Fruit fly (Drosophila melanogaster): Measurements from ENCODE around the gene bap.
A peak's percentile ranks its signal among the peaks of the same experiment; 100 is the strongest.

Gene bap

DNA sequence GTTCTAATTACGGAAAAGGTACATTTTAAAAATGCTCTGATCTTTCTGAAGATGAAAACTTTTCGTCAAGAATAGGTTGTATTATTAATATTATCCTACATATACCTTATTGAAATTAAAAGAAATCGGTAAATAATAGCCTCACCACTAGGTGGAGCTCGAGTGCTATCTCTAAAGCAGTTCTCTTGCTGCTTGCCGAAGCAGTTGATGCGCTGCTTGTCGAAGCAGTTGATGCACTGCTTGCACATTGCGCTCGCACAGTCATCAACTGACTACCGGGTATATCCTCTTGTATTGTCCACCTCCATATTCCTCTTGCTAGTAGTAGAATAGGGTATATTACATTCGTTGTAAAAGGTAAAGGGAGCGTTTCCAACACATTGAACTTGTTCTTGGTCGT, 19.7 kb downstream of the bap start (continued):
- TF ChIP-seq stwl (tag; optimal IDR thresholded peaks at IDR 0.05) = peak; percentile 76
- TF ChIP-seq ara (GFP tag; IDR thresholded peaks at IDR 0.05) = no peak
- peak; percentile 62 for TF ChIP-seq sisA (GFP tag; IDR thresholded peaks at IDR 0.05)
- peak; percentile 25 for TF ChIP-seq CG15696 (tag; optimal IDR thresholded peaks at IDR 0.05)
- peak; percentile 33; the same call in 1 of the 2 replicates for TF ChIP-seq onecut (GFP tag; IDR thresholded peaks at IDR 0.05)
- TF ChIP-seq Dfd (GFP tag; optimal IDR thresholded peaks at IDR 0.05) = peak in 1 of 2 experiments; percentile 76
- no peak for TF ChIP-seq CG12299 (tag; optimal IDR thresholded peaks at IDR 0.05)
- TF ChIP-seq CG18619 (GFP tag; optimal IDR thresholded peaks at IDR 0.05) = no peak
- TF ChIP-seq CG32532 (GFP tag; IDR thresholded peaks at IDR 0.05) = peak; percentile 63
- peak; percentile 49; the same call in 1 of the 2 replicates for TF ChIP-seq Ptx1 (GFP tag; IDR thresholded peaks at IDR 0.05)
- no peak for TF ChIP-seq ham (GFP tag; IDR thresholded peaks at IDR 0.05)
- TF ChIP-seq klu (GFP tag; IDR thresholded peaks at IDR 0.05) = 0 out of 2 replicates have a peak, but pooled peaks have one; percentile 11
- no peak for TF ChIP-seq CG16815 (GFP tag; optimal IDR thresholded peaks at IDR 0.05)
- TF ChIP-seq gcm (GFP tag; optimal IDR thresholded peaks at IDR 0.05) = no peak
- TF ChIP-seq dmrt99B (tag; optimal IDR thresholded peaks at IDR 0.05) = no peak
- no peak for TF ChIP-seq CG10462 (GFP tag; optimal IDR thresholded peaks at IDR 0.05)
- TF ChIP-seq CG33557 (GFP tag; optimal IDR thresholded peaks at IDR 0.05) = no peak
- 0 out of 2 replicates have a peak, but pooled peaks have one; percentile 5 for TF ChIP-seq CG14441 (GFP tag; IDR thresholded peaks at IDR 0.05)
- no peak for TF ChIP-seq CG2889 (GFP tag; IDR thresholded peaks at IDR 0.05)
- peak; percentile 24 for TF ChIP-seq CG8944 (GFP tag; optimal IDR thresholded peaks at IDR 0.05)
- TF ChIP-seq eve (GFP tag; optimal IDR thresholded peaks at IDR 0.05) = no peak
- no peak for TF ChIP-seq slp2 (GFP tag; optimal IDR thresholded peaks at IDR 0.05)
- no peak for TF ChIP-seq CG10543 (GFP tag; optimal IDR thresholded peaks at IDR 0.05)
- TF ChIP-seq Sox102F (GFP tag; optimal IDR thresholded peaks at IDR 0.05) = no peak
- TF ChIP-seq CG11504 (tag; optimal IDR thresholded peaks at IDR 0.05) = peak; percentile 84
- TF ChIP-seq CG3281 (GFP tag; optimal IDR thresholded peaks at IDR 0.05) = no peak
- no peak for TF ChIP-seq run (tag; optimal IDR thresholded peaks at IDR 0.05)
- no peak for TF ChIP-seq MTF-1 (GFP tag; optimal IDR thresholded peaks at IDR 0.05; ENCODE audit: borderline replicate concordance)
- TF ChIP-seq Scr (GFP tag; IDR thresholded peaks at IDR 0.05; ENCODE audit: partially characterized antibody) = 0 out of 2 replicates have a peak, but pooled peaks have one; percentile 27
- TF ChIP-seq CG13624 (GFP tag; optimal IDR thresholded peaks at IDR 0.05) = peak; percentile 7
- no peak for TF ChIP-seq CG7271 (tag; optimal IDR thresholded peaks at IDR 0.05)
- TF ChIP-seq CG17912 (GFP tag; optimal IDR thresholded peaks at IDR 0.05) = no peak
- no peak for TF ChIP-seq CG10321 (GFP tag; IDR thresholded peaks at IDR 0.05)
- TF ChIP-seq CG13775 (GFP tag; optimal IDR thresholded peaks at IDR 0.05) = no peak
- TF ChIP-seq Chrac-16 (GFP tag; optimal IDR thresholded peaks at IDR 0.05) = peak; percentile 7
- TF ChIP-seq CG11560 (tag; IDR thresholded peaks at IDR 0.05) = peak; percentile 84
- peak; percentile 15 for TF ChIP-seq tin (GFP tag; optimal IDR thresholded peaks at IDR 0.05)
- TF ChIP-seq jigr1 (GFP tag; IDR thresholded peaks at IDR 0.05) = no peak
- TF ChIP-seq grau (tag; optimal IDR thresholded peaks at IDR 0.05) = peak; percentile 7
- TF ChIP-seq dysf (GFP tag; IDR thresholded peaks at IDR 0.05) = 0 out of 3 replicates have a peak, but pooled peaks have one; percentile 17
- TF ChIP-seq Dp (GFP tag; optimal IDR thresholded peaks at IDR 0.05) = peak; percentile 45
- no peak for TF ChIP-seq Doc3 (GFP tag; IDR thresholded peaks at IDR 0.05; ENCODE audit: partially characterized antibody)
- no peak for TF ChIP-seq sug (tag; optimal IDR thresholded peaks at IDR 0.05)
- TF ChIP-seq CG11398 (GFP tag; optimal IDR thresholded peaks at IDR 0.05) = no peak
- TF ChIP-seq CG4730 (GFP tag; IDR thresholded peaks at IDR 0.05) = no peak
- TF ChIP-seq pb (GFP tag; optimal IDR thresholded peaks at IDR 0.05) = no peak
- no peak for TF ChIP-seq chinmo (GFP tag; IDR thresholded peaks at IDR 0.05; ENCODE audit: partially characterized antibody)
- peak; percentile 36; the same call in 1 of the 2 replicates for TF ChIP-seq CG6272 (GFP tag; IDR thresholded peaks at IDR 0.05)
- no peak for TF ChIP-seq CG18011 (GFP tag; optimal IDR thresholded peaks at IDR 0.05)
- TF ChIP-seq salm (tag; optimal IDR thresholded peaks at IDR 0.05) = no peak
- TF ChIP-seq CG11247 (GFP tag; IDR thresholded peaks at IDR 0.05) = peak; percentile 37; the same call in 1 of the 2 replicates
